Fruit fly (Drosophila melanogaster): ENCODE measurements around the gene Ca-alpha1T.

DNA sequence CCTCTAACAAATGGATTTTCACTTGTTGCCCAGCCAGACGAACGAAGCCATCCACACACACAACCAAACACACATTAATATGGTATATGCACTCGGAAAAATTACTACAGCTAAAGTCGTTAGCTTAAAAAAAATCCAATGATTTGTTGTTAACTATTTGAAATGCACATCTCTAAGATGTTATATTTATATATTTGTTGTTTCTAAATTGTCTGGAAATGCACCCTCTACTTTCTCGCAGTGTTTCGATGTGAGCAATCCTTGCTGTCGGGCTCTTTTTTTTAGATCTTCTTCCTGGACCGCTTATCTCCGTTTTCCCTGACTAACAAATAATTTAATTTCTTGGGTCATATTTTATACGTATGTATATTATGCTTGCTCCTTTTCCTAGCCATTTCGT lies 12.8 kb upstream of the Ca-alpha1T start:
- TF ChIP-seq EcR (GFP tag; optimal IDR thresholded peaks at IDR 0.05) (no peak), usp (GFP tag; optimal IDR thresholded peaks at IDR 0.05) (no peak)

Measured in whole organism.